Worm (Caenorhabditis elegans): ENCODE measurements around the gene emc-6.

ce11 chrIV:7734173-7734572 lies 24.6 kb upstream of the emc-6 start:
- TF ChIP-seq lin-35 (GFP tag; optimal IDR thresholded peaks at IDR 0.05) (no peak), aha-1 (tag; optimal IDR thresholded peaks at IDR 0.05) (no peak), nhr-77 (tag; optimal IDR thresholded peaks at IDR 0.05) (no peak), nhr-237 (tag; optimal IDR thresholded peaks at IDR 0.05) (no peak), unc-98 (GFP tag; IDR thresholded peaks at IDR 0.05) (no peak), ztf-11 (tag; optimal IDR thresholded peaks at IDR 0.05) (no peak), mep-1 (tag; optimal IDR thresholded peaks at IDR 0.05) (no peak), dpl-1 (GFP tag; optimal IDR thresholded peaks at IDR 0.05) (no peak), lin-39 (tag; optimal IDR thresholded peaks at IDR 0.05) (no peak)
